Worm (Caenorhabditis elegans) whole organism, L3 larva: Measurements from ENCODE around the gene T06C12.9.

Experiments used
- R02D3.7 ChIP-seq: fragments of 150-350 bp; optimal IDR thresholded peaks from 2 replicates; lab custom pipeline; 2014; ENCODE audit warnings: missing biosample characterization, missing genetic modification characterization
- ama-1 ChIP-seq: fragments of 150-350 bp; optimal IDR thresholded peaks from 2 replicates; lab custom pipeline; 2018

ce11 chrV:15892696-15893095, 6.8 kb upstream of the T06C12.9 start, which contains the start of gene T06C12.11:
- TF ChIP-seq ama-1 (lab: Kevin White, UChicago) (no peak), R02D3.7 (tag; lab: Kevin White, UChicago) (no peak)
